Fruit fly (Drosophila melanogaster): Measurements from ENCODE around the gene SdhD.
A peak's percentile ranks its signal among the peaks of the same experiment; 100 is the strongest.

The SdhD gene

DNA sequence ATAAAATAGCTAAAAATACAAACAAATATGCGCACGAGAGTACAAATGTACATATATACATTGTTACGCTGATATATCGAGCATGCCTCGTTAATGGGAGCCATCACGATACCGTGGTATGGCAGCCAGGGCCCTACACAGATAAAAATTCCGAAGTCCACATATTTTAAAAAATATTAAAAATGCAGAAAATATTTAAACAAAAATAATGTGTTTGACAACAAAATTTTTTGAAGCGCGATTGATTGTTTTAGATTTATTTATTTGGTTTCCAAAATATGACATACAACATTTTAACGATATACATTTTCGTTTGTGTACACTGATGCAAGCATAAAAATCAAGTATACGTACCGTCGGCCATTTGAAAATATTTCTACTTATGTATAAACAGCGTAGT lies 33.7 kb downstream of the SdhD start (continued):
- TF ChIP-seq scrt (GFP tag; optimal IDR thresholded peaks at IDR 0.05), result peak; percentile 78
- TF ChIP-seq Abd-B (GFP tag; optimal IDR thresholded peaks at IDR 0.05), result peak; percentile 58
- TF ChIP-seq zfh1 (GFP tag; IDR thresholded peaks at IDR 0.05), result peak; percentile 73; the same call in 1 of the 3 replicates
- TF ChIP-seq stc (GFP tag; IDR thresholded peaks at IDR 0.05), result peak; percentile 81
- TF ChIP-seq CkIIα-i1 (GFP tag; IDR thresholded peaks at IDR 0.05), result no peak
- no peak for TF ChIP-seq bbx (GFP tag; IDR thresholded peaks at IDR 0.05; ENCODE audit: partially characterized antibody)
- TF ChIP-seq CG8765 (GFP tag; IDR thresholded peaks at IDR 0.05), result no peak; the same call in 1 of the 2 replicates
- peak; percentile 25 for TF ChIP-seq CG17568 (GFP tag; optimal IDR thresholded peaks at IDR 0.05)
- TF ChIP-seq CG11093 (GFP tag; IDR thresholded peaks at IDR 0.05), result 0 out of 3 replicates have a peak, but pooled peaks have one; percentile 18
- TF ChIP-seq CG12071 (GFP tag; optimal IDR thresholded peaks at IDR 0.05), result peak; percentile 60
- no peak for TF ChIP-seq CG34224 (GFP tag; IDR thresholded peaks at IDR 0.05; ENCODE audit: partially characterized antibody)
- TF ChIP-seq Sry-β (GFP tag; optimal IDR thresholded peaks at IDR 0.05), result no peak
- TF ChIP-seq vnd (GFP tag; IDR thresholded peaks at IDR 0.05; ENCODE audit: partially characterized antibody), result no peak
- TF ChIP-seq E2f1 (GFP tag; IDR thresholded peaks at IDR 0.05), result peak; percentile 73
- TF ChIP-seq kah (GFP tag; optimal IDR thresholded peaks at IDR 0.05), result no peak
- peak; percentile 80 for TF ChIP-seq Aef1 (GFP tag; IDR thresholded peaks at IDR 0.05)
- peak; percentile 59 for TF ChIP-seq CG1602 (GFP tag; optimal IDR thresholded peaks at IDR 0.05)
- peak; percentile 86 for TF ChIP-seq CG10147 (GFP tag; optimal IDR thresholded peaks at IDR 0.05)
- no peak for TF ChIP-seq CG7271 (tag; optimal IDR thresholded peaks at IDR 0.05)
- peak; percentile 84 for TF ChIP-seq CG12155 (GFP tag; optimal IDR thresholded peaks at IDR 0.05)
- peak; percentile 75 for TF ChIP-seq CG6689 (GFP tag; IDR thresholded peaks at IDR 0.05)
- peak; percentile 85 for TF ChIP-seq Dip3 (GFP tag; optimal IDR thresholded peaks at IDR 0.05)
- peak; percentile 69 for TF ChIP-seq CG9817 (tag; optimal IDR thresholded peaks at IDR 0.05)
- peak; percentile 67 for TF ChIP-seq CG14050 (GFP tag; IDR thresholded peaks at IDR 0.05)
- TF ChIP-seq Nf-YB (GFP tag; optimal IDR thresholded peaks at IDR 0.05), result peak; percentile 64
- TF ChIP-seq wor (GFP tag; IDR thresholded peaks at IDR 0.05), result 0 out of 2 replicates have a peak, but pooled peaks have one; percentile 34
- no peak for TF ChIP-seq z (GFP tag; IDR thresholded peaks at IDR 0.05)
- no peak for TF ChIP-seq aop (GFP tag; IDR thresholded peaks at IDR 0.05)
- peak; percentile 91 for TF ChIP-seq Atf6 (GFP tag; IDR thresholded peaks at IDR 0.05)
- peak; percentile 48 for TF ChIP-seq dm (GFP tag; optimal IDR thresholded peaks at IDR 0.05)
- TF ChIP-seq Dad (GFP tag; optimal IDR thresholded peaks at IDR 0.05), result peak; percentile 42
- peak; percentile 83 for TF ChIP-seq BtbVII (GFP tag; optimal IDR thresholded peaks at IDR 0.05)
- TF ChIP-seq NFAT (GFP tag; IDR thresholded peaks at IDR 0.05), result peak; percentile 71
- TF ChIP-seq CG3726 (GFP tag; IDR thresholded peaks at IDR 0.05), result no peak
- TF ChIP-seq NfI (GFP tag; optimal IDR thresholded peaks at IDR 0.05), result peak; percentile 65
- TF ChIP-seq Six4 (GFP tag; optimal IDR thresholded peaks at IDR 0.05), result peak; percentile 48
- no peak for TF ChIP-seq Opbp (GFP tag; IDR thresholded peaks at IDR 0.05; ENCODE audit: partially characterized antibody)
- peak; percentile 35 for TF ChIP-seq Vsx1 (GFP tag; optimal IDR thresholded peaks at IDR 0.05)
- peak; percentile 45 for TF ChIP-seq Fer2 (tag; optimal IDR thresholded peaks at IDR 0.05)
- TF ChIP-seq lab (GFP tag; optimal IDR thresholded peaks at IDR 0.05), result peak; percentile 95
- peak; percentile 95 for TF ChIP-seq CG2120 (GFP tag; optimal IDR thresholded peaks at IDR 0.05)
- TF ChIP-seq Dfd (GFP tag; optimal IDR thresholded peaks at IDR 0.05), result no peak
- peak; percentile 66 for TF ChIP-seq Hmx (GFP tag; optimal IDR thresholded peaks at IDR 0.05)
- TF ChIP-seq gem (tag; optimal IDR thresholded peaks at IDR 0.05), result peak; percentile 88
- TF ChIP-seq CG4424 (GFP tag; optimal IDR thresholded peaks at IDR 0.05), result peak; percentile 64
- TF ChIP-seq br (optimal IDR thresholded peaks at IDR 0.05), result no peak
- no peak; the same call in 1 of the 2 replicates for TF ChIP-seq CG5953 (GFP tag; IDR thresholded peaks at IDR 0.05)
- TF ChIP-seq peb (GFP tag; IDR thresholded peaks at IDR 0.05), result no peak
- TF ChIP-seq gro (GFP tag; optimal IDR thresholded peaks at IDR 0.05), result peak; percentile 66
- TF ChIP-seq zf30C (GFP tag; optimal IDR thresholded peaks at IDR 0.05), result no peak
- TF ChIP-seq Asciz (GFP tag; optimal IDR thresholded peaks at IDR 0.05), result peak; percentile 72

Data from whole organism, embryonic.